Worm (Caenorhabditis elegans): ENCODE measurements around the gene sru-13.

ce11 chrIV:12498238-12498637 lies 24.2 kb downstream of the sru-13 start, which contains the start of gene sru-19:
- TF ChIP-seq B0261.1 (tag; optimal IDR thresholded peaks at IDR 0.05) = no peak
- no peak for TF ChIP-seq C06A6.2 (GFP tag; conservative IDR thresholded peaks at IDR 0.05)
- no peak for TF ChIP-seq ets-4 (GFP tag; optimal IDR thresholded peaks at IDR 0.05)
- no peak for TF ChIP-seq aptf-3 (GFP tag; IDR thresholded peaks at IDR 0.05)
- no peak for TF ChIP-seq F55B11.4 (tag; optimal IDR thresholded peaks at IDR 0.05; ENCODE audit: borderline replicate concordance, insufficient read depth)
- TF ChIP-seq unc-62 (GFP tag; optimal IDR thresholded peaks at IDR 0.05) = no peak
- no peak for TF ChIP-seq lsl-1 (GFP tag; optimal IDR thresholded peaks at IDR 0.05)
- no peak for TF ChIP-seq him-1 (tag; optimal IDR thresholded peaks at IDR 0.05)
- TF ChIP-seq unc-130 (GFP tag; optimal IDR thresholded peaks at IDR 0.05) = no peak
- no peak for TF ChIP-seq nhr-120 (GFP tag; IDR thresholded peaks at IDR 0.05)

Data from whole organism, young adult.